Fruit fly (Drosophila melanogaster): Measurements from ENCODE around the gene Josd.

Josd gene

dm6 chrX:6224225-6225190, 36.5 kb upstream of the Josd start, which contains the start of gene sqh (continued):
- TF ChIP-seq bsh (GFP tag; optimal IDR thresholded peaks at IDR 0.05) (peak; percentile 72 to 86), Drgx (GFP tag; IDR thresholded peaks at IDR 0.05) (peak; percentile 92), CG12769 (tag; optimal IDR thresholded peaks at IDR 0.05) (no peak), Optix (GFP tag; IDR thresholded peaks at IDR 0.05) (peak; percentile 84), Eip74EF (GFP tag; optimal IDR thresholded peaks at IDR 0.05) (peak in 1 of 2 experiments; percentile 88), CG18599 (GFP tag; optimal IDR thresholded peaks at IDR 0.05) (peak; percentile 90), CG9932 (GFP tag; IDR thresholded peaks at IDR 0.05) (peak; percentile 89), CG30403 (GFP tag; optimal IDR thresholded peaks at IDR 0.05) (peak; percentile 89), CG42726 (GFP tag; IDR thresholded peaks at IDR 0.05; ENCODE audit: partially characterized antibody) (no peak), CG3065 (GFP tag; optimal IDR thresholded peaks at IDR 0.05) (peak; percentile 12), CG2712 (tag; optimal IDR thresholded peaks at IDR 0.05) (peak; percentile 88), Aef1 (GFP tag; IDR thresholded peaks at IDR 0.05) (peak; percentile 85), CG12942 (GFP tag; optimal IDR thresholded peaks at IDR 0.05) (peak; percentile 78), CG18764 (GFP tag; optimal IDR thresholded peaks at IDR 0.05) (peak; percentile 50), phol (tag; optimal IDR thresholded peaks at IDR 0.05) (peak; percentile 82), toy (GFP tag; IDR thresholded peaks at IDR 0.05) (peak; percentile 73; the same call in 1 of the 2 replicates), crp (GFP tag; optimal IDR thresholded peaks at IDR 0.05) (peak in 1 of 2 experiments; percentile 48), ham (GFP tag; IDR thresholded peaks at IDR 0.05) (peak; percentile 72), D19A (tag; optimal IDR thresholded peaks at IDR 0.05) (peak; percentile 83), HLHmδ (GFP tag; optimal IDR thresholded peaks at IDR 0.05) (no peak), NfI (GFP tag; optimal IDR thresholded peaks at IDR 0.05) (peak; percentile 89), Atf-2 (GFP tag; optimal IDR thresholded peaks at IDR 0.05) (peak; percentile 24), crol (GFP tag; IDR thresholded peaks at IDR 0.05) (0 out of 2 replicates have a peak, but pooled peaks have one; percentile 17), pita (GFP tag; optimal IDR thresholded peaks at IDR 0.05) (no peak), dpn (GFP tag; optimal IDR thresholded peaks at IDR 0.05) (peak; percentile 52 to 85), br (optimal IDR thresholded peaks at IDR 0.05) (no peak), CG11560 (tag; IDR thresholded peaks at IDR 0.05) (peak; percentile 82; the same call in 2 of the 3 replicates), CG11398 (GFP tag; optimal IDR thresholded peaks at IDR 0.05) (no peak), eve (GFP tag; optimal IDR thresholded peaks at IDR 0.05) (no peak), D (optimal IDR thresholded peaks at IDR 0.05) (no peak), D (GFP tag; optimal IDR thresholded peaks at IDR 0.05) (peak; percentile 82), CG10147 (GFP tag; optimal IDR thresholded peaks at IDR 0.05) (peak; percentile 74), Med (GFP tag) (peak; percentile 94), CG7745 (tag; optimal IDR thresholded peaks at IDR 0.05) (no peak), CG16813 (GFP tag; IDR thresholded peaks at IDR 0.05; ENCODE audit: partially characterized antibody) (no peak), Mad (GFP tag; optimal IDR thresholded peaks at IDR 0.05) (peak; percentile 79), CG17612 (GFP tag; IDR thresholded peaks at IDR 0.05) (peak; percentile 61), CG3838 (GFP tag; optimal IDR thresholded peaks at IDR 0.05) (no peak), org-1 (GFP tag; optimal IDR thresholded peaks at IDR 0.05) (peak; percentile 86), CG6689 (GFP tag; IDR thresholded peaks at IDR 0.05) (peak; percentile 95), emc (GFP tag; optimal IDR thresholded peaks at IDR 0.05) (no peak), row (GFP tag; IDR thresholded peaks at IDR 0.05) (peak; percentile 99), gfzf (GFP tag; optimal IDR thresholded peaks at IDR 0.05) (no peak), lmd (GFP tag; IDR thresholded peaks at IDR 0.05) (peak; percentile 96), tll (GFP tag; optimal IDR thresholded peaks at IDR 0.05) (peak in 1 of 2 experiments; percentile 8), Atf6 (GFP tag; IDR thresholded peaks at IDR 0.05) (peak; percentile 94), Oli (tag; optimal IDR thresholded peaks at IDR 0.05) (peak; percentile 90), CG14860 (GFP tag; IDR thresholded peaks at IDR 0.05; ENCODE audit: partially characterized antibody) (no peak)
